Fruit fly (Drosophila melanogaster) whole organism, embryonic: Measurements from ENCODE around the gene RpL6.

Experiments used
- Awh ChIP-seq: fragments of 200-800 bp; sonication (Bioruptor generic); IDR thresholded peaks from 2 replicates; pipeline ENCODE4, ENCODE4 v1.3.6; 2022; ENCODE audit warnings: missing biosample characterization, missing genetic modification characterization
- BEAF-32 ChIP-seq: fragments of 200-800 bp; sonication (Bioruptor generic); optimal IDR thresholded peaks from 3 replicates; lab custom pipeline; 2017; ENCODE audit warnings: missing biosample characterization, missing genetic modification characterization, mild to moderate bottlenecking, moderate library complexity, missing genetic modification reagents
- CG12155 ChIP-seq: fragments of 200-800 bp; sonication (Bioruptor generic); optimal IDR thresholded peaks from 3 replicates; lab custom pipeline; 2016; ENCODE audit warnings: missing biosample characterization, missing genetic modification characterization
- CG12391 ChIP-seq: fragments of 200-800 bp; sonication (Bioruptor generic); optimal IDR thresholded peaks from 3 replicates; lab custom pipeline; 2018; ENCODE audit warnings: missing biosample characterization, mild to moderate bottlenecking, missing genetic modification characterization, moderate library complexity
- CG12659 ChIP-seq: fragments of 200-800 bp; sonication (Bioruptor generic); optimal IDR thresholded peaks from 3 replicates; lab custom pipeline; 2017; ENCODE audit warnings: mild to moderate bottlenecking, missing biosample characterization, missing genetic modification reagents, missing genetic modification characterization
- CG15479 ChIP-seq: fragments of 200-800 bp; sonication (Bioruptor generic); optimal IDR thresholded peaks from 3 replicates; lab custom pipeline; 2019; ENCODE audit warnings: missing biosample characterization, mild to moderate bottlenecking, missing genetic modification characterization, moderate library complexity
- CG17328 ChIP-seq: fragments of 200-800 bp; sonication (Bioruptor generic); IDR thresholded peaks from 2 replicates; pipeline ENCODE4 v1.3.6; 2022; ENCODE audit warnings: missing biosample characterization, missing genetic modification characterization
- CG1832 ChIP-seq: fragments of 200-800 bp; sonication (Bioruptor generic); optimal IDR thresholded peaks from 2 replicates; lab custom pipeline; 2017; ENCODE audit warnings: missing biosample characterization, mild to moderate bottlenecking, missing genetic modification characterization, inconsistent platforms
- CG18764 ChIP-seq: fragments of 200-800 bp; sonication (Bioruptor generic); optimal IDR thresholded peaks from 3 replicates; lab custom pipeline; 2016; ENCODE audit warnings: missing biosample characterization, missing genetic modification characterization
- CG2712 ChIP-seq: fragments of 200-800 bp; optimal IDR thresholded peaks from 3 replicates; lab custom pipeline; 2019; ENCODE audit warnings: missing biosample characterization, mild to moderate bottlenecking, missing genetic modification characterization, moderate library complexity
- CG3847 ChIP-seq: fragments of 200-800 bp; sonication (Bioruptor generic); IDR thresholded peaks from 2 replicates; pipeline ENCODE4 v1.3.6; 2022; ENCODE audit warnings: missing biosample characterization, missing genetic modification characterization
- CG4730 ChIP-seq: fragments of 200-800 bp; sonication (Bioruptor generic); IDR thresholded peaks from 2 replicates; pipeline ENCODE4 v1.3.6; 2022; ENCODE audit warnings: missing biosample characterization, missing genetic modification characterization
- CG5245 ChIP-seq: fragments of 200-800 bp; sonication (Bioruptor generic); optimal IDR thresholded peaks from 3 replicates; lab custom pipeline; 2016; ENCODE audit warnings: missing biosample characterization, missing genetic modification characterization
- CG8359 ChIP-seq: fragments of 200-800 bp; sonication (Bioruptor generic); optimal IDR thresholded peaks from 2 replicates; lab custom pipeline; 2017; ENCODE audit warnings: missing biosample characterization, mild to moderate bottlenecking, missing genetic modification characterization, borderline replicate concordance
- CG8944 ChIP-seq: fragments of 200-800 bp; sonication (Bioruptor generic); optimal IDR thresholded peaks from 3 replicates; lab custom pipeline; 2016; ENCODE audit warnings: missing biosample characterization, missing genetic modification characterization
- CTCF ChIP-seq: fragments of 200-800 bp; sonication (Bioruptor generic); optimal IDR thresholded peaks from 2 replicates; lab custom pipeline; 2017; ENCODE audit warnings: missing biosample characterization, mild to moderate bottlenecking, missing genetic modification characterization, moderate library complexity
- Camta ChIP-seq: fragments of 200-800 bp; sonication (Bioruptor generic); optimal IDR thresholded peaks from 2 replicates; lab custom pipeline; 2016; ENCODE audit warnings: missing biosample characterization, missing genetic modification characterization
- Deaf1 ChIP-seq: fragments of 200-800 bp; optimal IDR thresholded peaks from 3 replicates; lab custom pipeline; 2019; ENCODE audit warnings: missing biosample characterization, mild to moderate bottlenecking, missing genetic modification characterization, moderate library complexity
- Hr3 ChIP-seq: fragments of 200-800 bp; sonication (Bioruptor generic); optimal IDR thresholded peaks from 3 replicates; lab custom pipeline; 2016; ENCODE audit warnings: missing biosample characterization, missing genetic modification characterization
- Hr51 ChIP-seq, 2 experiments: fragments of 200-800 bp; sonication (Bioruptor generic); optimal IDR thresholded peaks; 2 replicates in 1 of 2; 3 replicates in 1 of 2; lab custom pipeline; 2016 to 2018; ENCODE audit warnings: missing biosample characterization in 2 of 2, missing genetic modification characterization in 2 of 2, mild to moderate bottlenecking in 1 of 2, moderate library complexity in 1 of 2
- MBD-R2 ChIP-seq: fragments of 200-800 bp; sonication (Bioruptor generic); IDR thresholded peaks from 2 replicates; pipeline ENCODE4 v1.3.6; 2022; ENCODE audit warnings: missing biosample characterization, missing genetic modification characterization
- MESR4 ChIP-seq: fragments of 200-800 bp; sonication (Bioruptor generic); optimal IDR thresholded peaks from 2 replicates; lab custom pipeline; 2018; ENCODE audit warnings: missing biosample characterization, mild to moderate bottlenecking, missing genetic modification characterization, moderate library complexity
- Mad ChIP-seq: fragments of 200-800 bp; sonication (Bioruptor generic); optimal IDR thresholded peaks from 2 replicates; lab custom pipeline; 2016; ENCODE audit warnings: missing biosample characterization, missing genetic modification characterization
- Med ChIP-seq: fragments of 200-800 bp; sonication (Bioruptor generic); peaks from one replicate; lab custom pipeline; 2016; ENCODE audit warnings: missing biosample characterization, missing genetic modification characterization, mild to moderate bottlenecking, inconsistent platforms, moderate library complexity
- NC2α ChIP-seq: fragments of 200-800 bp; sonication (Bioruptor generic); optimal IDR thresholded peaks from 2 replicates; lab custom pipeline; 2016; ENCODE audit warnings: missing biosample characterization, missing genetic modification characterization
- Trl ChIP-seq, 3 experiments: fragments of >200 bp in 2 of 3; fragments of 200-800 bp in 1 of 3; sonication (Bioruptor generic) in 1 of 3; optimal IDR thresholded peaks; 2 replicates in 1 of 3; 3 replicates in 2 of 3; lab custom pipeline; 2016 to 2017; ENCODE audit warnings: missing biosample characterization in 1 of 3, missing genetic modification characterization in 1 of 3
- Vsx1 ChIP-seq: fragments of 200-800 bp; sonication (Bioruptor generic); optimal IDR thresholded peaks from 2 replicates; lab custom pipeline; 2017; ENCODE audit warnings: missing biosample characterization, mild to moderate bottlenecking, missing genetic modification characterization, missing genetic modification reagents
- YL-1 ChIP-seq: fragments of 200-800 bp; sonication (Bioruptor generic); optimal IDR thresholded peaks from 3 replicates; lab custom pipeline; 2017; ENCODE audit warnings: missing biosample characterization, mild to moderate bottlenecking, missing genetic modification characterization
- cg ChIP-seq: fragments of 200-800 bp; sonication (Bioruptor generic); optimal IDR thresholded peaks from 3 replicates; lab custom pipeline; 2019; ENCODE audit warnings: missing biosample characterization, mild to moderate bottlenecking, missing genetic modification characterization, moderate library complexity
- chif ChIP-seq, 2 experiments: fragments of 200-800 bp; sonication (Bioruptor generic); optimal IDR thresholded peaks; 3 replicates each; lab custom pipeline; 2016; ENCODE audit warnings: missing biosample characterization in 2 of 2, missing genetic modification characterization in 2 of 2
- crol ChIP-seq: fragments of 200-800 bp; sonication (Bioruptor generic); IDR thresholded peaks from 2 replicates; pipeline ENCODE4 v1.3.6; 2022; ENCODE audit warnings: missing biosample characterization, missing genetic modification characterization
- danr ChIP-seq: fragments of 200-800 bp; sonication (Bioruptor generic); IDR thresholded peaks from 2 replicates; pipeline ENCODE4 v1.3.6; 2022; ENCODE audit warnings: missing biosample characterization, missing genetic modification characterization
- esg ChIP-seq: fragments of 200-800 bp; sonication (Bioruptor generic); conservative IDR thresholded peaks from 2 replicates; pipeline ENCODE4 v1.3.6; 2022; ENCODE audit warnings: missing biosample characterization, missing genetic modification characterization
- ewg ChIP-seq: fragments of 200-800 bp; sonication (Bioruptor generic); optimal IDR thresholded peaks from 3 replicates; lab custom pipeline; 2017; ENCODE audit warnings: mild to moderate bottlenecking, missing biosample characterization, missing genetic modification reagents, missing genetic modification characterization
- fd3F ChIP-seq: fragments of 200-800 bp; sonication (Bioruptor generic); optimal IDR thresholded peaks from 2 replicates; lab custom pipeline; 2018; ENCODE audit warnings: missing biosample characterization, mild to moderate bottlenecking, missing genetic modification characterization, moderate library complexity
- grau ChIP-seq: fragments of 200-800 bp; optimal IDR thresholded peaks from 3 replicates; lab custom pipeline; 2019; ENCODE audit warnings: missing biosample characterization, mild to moderate bottlenecking, missing genetic modification characterization, moderate library complexity
- hb ChIP-seq: fragments of 200-800 bp; sonication (Bioruptor generic); IDR thresholded peaks from 3 replicates; pipeline ENCODE4 v1.3.6; 2022; ENCODE audit warnings: missing biosample characterization, missing genetic modification characterization; ENCODE audit not compliant: partially characterized antibody
- her ChIP-seq: fragments of 200-800 bp; sonication (Bioruptor generic); optimal IDR thresholded peaks from 2 replicates; lab custom pipeline; 2016; ENCODE audit warnings: missing biosample characterization, missing genetic modification characterization
- knrl ChIP-seq: fragments of 200-800 bp; sonication (Bioruptor generic); IDR thresholded peaks from 3 replicates; pipeline ENCODE4 v1.3.6; 2022; ENCODE audit warnings: missing biosample characterization, missing genetic modification characterization; ENCODE audit not compliant: partially characterized antibody
- nerfin-1 ChIP-seq: fragments of 200-800 bp; sonication (Bioruptor generic); optimal IDR thresholded peaks from 3 replicates; lab custom pipeline; 2019; ENCODE audit warnings: missing biosample characterization, mild to moderate bottlenecking, missing genetic modification characterization, moderate library complexity
- nmo ChIP-seq: fragments of 200-800 bp; sonication (Bioruptor generic); optimal IDR thresholded peaks from 2 replicates; lab custom pipeline; 2018; ENCODE audit warnings: missing biosample characterization, mild to moderate bottlenecking, missing genetic modification characterization, moderate library complexity
- onecut ChIP-seq: fragments of 200-800 bp; sonication (Bioruptor generic); IDR thresholded peaks from 2 replicates; pipeline ENCODE4 v1.3.6; 2022; ENCODE audit warnings: missing biosample characterization, missing genetic modification characterization
- row ChIP-seq: fragments of 200-800 bp; sonication (Bioruptor generic); IDR thresholded peaks from 3 replicates; pipeline ENCODE4 v1.3.6; 2022; ENCODE audit warnings: missing biosample characterization, missing genetic modification characterization
- sd ChIP-seq: fragments of 200-800 bp; sonication (Bioruptor generic); optimal IDR thresholded peaks from 3 replicates; lab custom pipeline; 2018; ENCODE audit warnings: missing biosample characterization, mild to moderate bottlenecking, missing genetic modification characterization, moderate library complexity
- sens ChIP-seq: fragments of 200-800 bp; sonication (Bioruptor generic); peaks from one replicate; lab custom pipeline; 2016; ENCODE audit warnings: missing biosample characterization, missing genetic modification characterization
- stwl ChIP-seq: fragments of 200-800 bp; sonication (Bioruptor generic); optimal IDR thresholded peaks from 3 replicates; lab custom pipeline; 2018; ENCODE audit warnings: missing biosample characterization, mild to moderate bottlenecking, missing genetic modification characterization, moderate library complexity
- trem ChIP-seq: fragments of 200-800 bp; optimal IDR thresholded peaks from 3 replicates; lab custom pipeline; 2019; ENCODE audit warnings: missing biosample characterization, mild to moderate bottlenecking, missing genetic modification characterization, moderate library complexity
- vvl ChIP-seq: fragments of 200-800 bp; sonication (Bioruptor generic); IDR thresholded peaks from 2 replicates; pipeline ENCODE4 v1.3.6; 2022; ENCODE audit warnings: missing biosample characterization, missing genetic modification characterization
- yki ChIP-seq: fragments of >200 bp; optimal IDR thresholded peaks from 3 replicates; lab custom pipeline; 2018

Gene RpL6

dm6 chr3R:31622648-31623047 is 26.6 kb upstream of the RpL6 start:
- TF ChIP-seq fd3F (GFP tag; lab: Kevin White, UChicago) (no peak), sens (GFP tag; lab: Kevin White, UChicago) (peak; percentile 55), onecut (GFP tag; lab: Robert Waterston, UW) (peak; percentile 83), grau (tag; lab: Kevin White, UChicago) (no peak), hb (GFP tag; lab: Robert Waterston, UW) (no peak), Camta (GFP tag; lab: Kevin White, UChicago) (no peak), YL-1 (GFP tag; lab: Kevin White, UChicago) (no peak), CG12155 (GFP tag; lab: Kevin White, UChicago) (no peak), CG1832 (GFP tag; lab: Kevin White, UChicago) (peak; percentile 5), Hr51 (GFP tag; optimal IDR thresholded peaks at IDR 0.05; lab: Kevin White, UChicago) (no peak), crol (GFP tag; lab: Robert Waterston, UW) (0 out of 2 replicates have a peak, but pooled peaks have one; percentile 21), Med (peak; percentile 44), danr (GFP tag; lab: Robert Waterston, UW) (no peak), Awh (GFP tag; lab: Robert Waterston, UW) (no peak), knrl (GFP tag; lab: Robert Waterston, UW) (no peak), MBD-R2 (GFP tag; lab: Robert Waterston, UW) (peak; percentile 39; the same call in 1 of the 2 replicates), CG5245 (GFP tag; lab: Kevin White, UChicago) (no peak), Vsx1 (GFP tag; lab: Kevin White, UChicago) (no peak), her (GFP tag; lab: Kevin White, UChicago) (no peak), Hr3 (GFP tag; lab: Kevin White, UChicago) (no peak), chif (GFP tag; optimal IDR thresholded peaks at IDR 0.05; lab: Kevin White, UChicago) (no peak), CG18764 (GFP tag; lab: Kevin White, UChicago) (no peak)

- TF ChIP-seq hb (GFP tag; lab: Robert Waterston, UW), result 0 out of 3 replicates have a peak, but pooled peaks have one; percentile 13
- TF ChIP-seq NC2α (GFP tag; lab: Kevin White, UChicago), result no peak
- peak; percentile 97 for TF ChIP-seq ewg
- peak; percentile 49 for TF ChIP-seq cg (GFP tag; lab: Kevin White, UChicago)
- peak; percentile 67 to 69 for TF ChIP-seq Trl (optimal IDR thresholded peaks at IDR 0.05; lab: Kevin White, UChicago)
- no peak for TF ChIP-seq Trl (GFP tag; optimal IDR thresholded peaks at IDR 0.05; lab: Kevin White, UChicago)
- peak; percentile 29 for TF ChIP-seq nerfin-1 (tag; lab: Kevin White, UChicago)
- peak; percentile 46 for TF ChIP-seq yki (lab: Kevin White, UChicago)
- no peak for TF ChIP-seq esg (GFP tag; lab: Robert Waterston, UW)
- no peak for TF ChIP-seq Mad (GFP tag; lab: Kevin White, UChicago)
- 0 out of 3 replicates have a peak, but pooled peaks have one; percentile 13 for TF ChIP-seq knrl (GFP tag; lab: Robert Waterston, UW)
- no peak for TF ChIP-seq nmo
- TF ChIP-seq CG17328, result no peak
- TF ChIP-seq CG8944, result no peak
- 0 out of 2 replicates have a peak, but pooled peaks have one; percentile 11 for TF ChIP-seq CG3847 (GFP tag; lab: Robert Waterston, UW)
- no peak for TF ChIP-seq CG4730 (GFP tag; lab: Robert Waterston, UW)
- TF ChIP-seq sd (tag; lab: Kevin White, UChicago), result peak; percentile 53
- TF ChIP-seq Deaf1, result peak; percentile 14
Observed at dm6 chr3R:31621814-31622213, 25.8 kb upstream of the RpL6 start, which contains the start of gene kek6. TSS of gene kek6 (plus strand) at chr3R:31622136.

- TF ChIP-seq trem (tag; lab: Kevin White, UChicago) (peak; percentile 2), CG15479 (GFP tag; lab: Kevin White, UChicago) (peak; percentile 12), BEAF-32 (GFP tag; lab: Kevin White, UChicago) (peak; percentile 10), CG8359 (GFP tag; lab: Kevin White, UChicago) (no peak), CG12391 (tag; lab: Kevin White, UChicago) (no peak), vvl (peak; percentile 70), CTCF (GFP tag; lab: Kevin White, UChicago) (peak; percentile 65), stwl (tag; lab: Kevin White, UChicago) (peak; percentile 66), MESR4 (GFP tag; lab: Kevin White, UChicago) (peak; percentile 19), CG12659 (GFP tag; lab: Kevin White, UChicago) (peak; percentile 1), CG2712 (peak; percentile 9), row (GFP tag; lab: Robert Waterston, UW) (peak; percentile 36; the same call in 2 of the 3 replicates)
Observed at dm6 chr3R:31617801-31618200, 21.8 kb upstream of the RpL6 start, which contains the start of gene pasha. TSS of gene pasha (plus strand) at chr3R:31617977.
